Worm (Caenorhabditis elegans): ENCODE data around the gene R11D1.7.

DNA sequence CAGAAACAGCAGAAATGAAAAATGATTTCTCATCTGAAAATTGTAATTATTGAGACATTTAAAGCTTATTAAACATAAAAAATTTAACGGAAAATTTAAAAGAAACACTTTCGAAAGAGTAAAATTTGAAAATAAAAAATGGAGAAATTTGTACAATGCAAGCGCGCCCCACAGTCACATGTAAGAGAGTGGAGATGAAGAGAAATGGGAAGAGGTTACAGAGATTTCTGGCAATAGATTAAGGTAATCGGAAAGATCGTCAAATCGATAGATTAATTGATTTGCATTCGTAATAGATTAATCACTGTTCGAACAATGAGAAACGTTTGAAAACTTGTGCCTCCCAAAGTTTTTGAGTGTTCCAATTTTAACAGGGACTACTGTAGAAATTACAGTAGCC, 27.6 kb downstream of the R11D1.7 start, which contains the start of gene C15C8.4:
- TF ChIP-seq elt-3 (tag; optimal IDR thresholded peaks at IDR 0.05) (no peak), pha-4 (tag; optimal IDR thresholded peaks at IDR 0.05) (no peak), sptf-1 (tag; optimal IDR thresholded peaks at IDR 0.05) (no peak), ztf-11 (tag; optimal IDR thresholded peaks at IDR 0.05) (no peak), nhr-12 (tag; optimal IDR thresholded peaks at IDR 0.05) (no peak), ces-1 (GFP tag; optimal IDR thresholded peaks at IDR 0.05) (no peak), blmp-1 (tag; optimal IDR thresholded peaks at IDR 0.05) (no peak), lin-32 (GFP tag; optimal IDR thresholded peaks at IDR 0.05) (no peak), snpc-4 (tag; optimal IDR thresholded peaks at IDR 0.05) (no peak), ceh-83 (GFP tag; optimal IDR thresholded peaks at IDR 0.05) (no peak)
